Worm (Caenorhabditis elegans) whole organism, L4 larva: Measurements from ENCODE around the gene wrt-3.
A peak's percentile ranks its signal among the peaks of the same experiment; 100 is the strongest.

Source experiments
- D1046.2 ChIP-seq: fragments of 200-800 bp; sonication (Bioruptor generic); IDR thresholded peaks from 2 replicates; pipeline ENCODE4 v1.3.6; 2022; ENCODE audit warnings: missing genetic modification characterization, missing compliant biosample characterization
- F26F4.8 ChIP-seq: fragments of 200-800 bp; sonication (Bioruptor generic); conservative IDR thresholded peaks from 2 replicates; pipeline ENCODE4 v1.3.6; 2022; ENCODE audit warnings: missing genetic modification characterization, missing compliant biosample characterization
- F37D6.2 ChIP-seq: sonication (generic microtip); optimal IDR thresholded peaks from 2 replicates; lab custom pipeline; 2016; ENCODE audit warnings: mild to moderate bottlenecking, missing genetic modification characterization, missing compliant biosample characterization
- F49E8.2 ChIP-seq: sonication (generic microtip); optimal IDR thresholded peaks from 2 replicates; lab custom pipeline; 2016; ENCODE audit warnings: missing compliant biosample characterization, mild to moderate bottlenecking, missing genetic modification characterization, borderline replicate concordance
- T20F7.1 ChIP-seq: fragments of 200-800 bp; sonication (Bioruptor generic); optimal IDR thresholded peaks from 2 replicates; lab custom pipeline; 2018; ENCODE audit warnings: mild to moderate bottlenecking, missing genetic modification characterization, missing compliant biosample characterization
- Y5F2A.4 ChIP-seq: fragments of 200-800 bp; sonication (Bioruptor generic); optimal IDR thresholded peaks from 2 replicates; lab custom pipeline; 2018; ENCODE audit warnings: mild to moderate bottlenecking, missing genetic modification characterization, missing compliant biosample characterization
- Y75B8A.6 ChIP-seq: fragments of 200-800 bp; sonication (Bioruptor generic); IDR thresholded peaks from 2 replicates; pipeline ENCODE4 v1.3.6; 2022; ENCODE audit warnings: missing genetic modification reagents, missing genetic modification characterization, missing compliant biosample characterization
- aha-1 ChIP-seq: fragments of 150-350 bp; peaks from one replicate; lab custom pipeline; 2014; ENCODE audit warnings: missing biosample characterization, missing genetic modification characterization
- ama-1 ChIP-seq: fragments of 150-350 bp; optimal IDR thresholded peaks from 2 replicates; lab custom pipeline; 2014; ENCODE audit warnings: inconsistent platforms, mixed read lengths
- arid-1 ChIP-seq: fragments of 200-800 bp; sonication (Bioruptor generic); conservative IDR thresholded peaks from 2 replicates; pipeline ENCODE4 v1.3.6; 2022; ENCODE audit warnings: missing genetic modification reagents, missing genetic modification characterization, missing compliant biosample characterization
- ceh-20 ChIP-seq: fragments of 200-800 bp; sonication (Bioruptor generic); IDR thresholded peaks from 2 replicates; pipeline ENCODE4 v1.3.6; 2022; ENCODE audit warnings: missing genetic modification reagents, missing genetic modification characterization, missing compliant biosample characterization
- ceh-28 ChIP-seq: fragments of 150-350 bp; optimal IDR thresholded peaks from 2 replicates; lab custom pipeline; 2014; ENCODE audit warnings: missing biosample characterization, missing genetic modification reagents, missing genetic modification characterization
- ceh-32 ChIP-seq: sonication (generic microtip); optimal IDR thresholded peaks from 2 replicates; lab custom pipeline; 2016; ENCODE audit warnings: mild to moderate bottlenecking, missing genetic modification characterization, missing compliant biosample characterization; ENCODE audit not compliant: poor library complexity
- daf-19 ChIP-seq: fragments of 200-800 bp; sonication (Bioruptor generic); conservative IDR thresholded peaks from 2 replicates; pipeline ENCODE4 v1.3.6; 2022; ENCODE audit warnings: missing genetic modification characterization, missing compliant biosample characterization
- daf-8 ChIP-seq: fragments of 200-800 bp; sonication (Bioruptor generic); IDR thresholded peaks from 2 replicates; pipeline ENCODE4 v1.3.6; 2022; ENCODE audit warnings: missing genetic modification characterization, missing compliant biosample characterization
- dpl-1 ChIP-seq: fragments of 150-350 bp; optimal IDR thresholded peaks from 2 replicates; lab custom pipeline; 2014; ENCODE audit warnings: missing biosample characterization, missing genetic modification reagents, missing genetic modification characterization
- duxl-1 ChIP-seq: sonication (generic microtip); optimal IDR thresholded peaks from 2 replicates; lab custom pipeline; 2016; ENCODE audit warnings: mild to moderate bottlenecking, missing genetic modification characterization, moderate library complexity, missing compliant biosample characterization; ENCODE audit not compliant: poor library complexity
- dve-1 ChIP-seq: sonication (generic microtip); optimal IDR thresholded peaks from 2 replicates; lab custom pipeline; 2017; ENCODE audit warnings: antibody characterized with exemption, mild to moderate bottlenecking, missing genetic modification characterization, missing compliant biosample characterization; ENCODE audit not compliant: insufficient read depth
- egl-43 ChIP-seq: fragments of 200-800 bp; sonication (Bioruptor generic); IDR thresholded peaks from 2 replicates; pipeline ENCODE4 v1.3.6; 2022; ENCODE audit warnings: missing genetic modification reagents, missing genetic modification characterization, missing compliant biosample characterization
- gei-8 ChIP-seq: fragments of 200-800 bp; sonication (Bioruptor generic); optimal IDR thresholded peaks from 2 replicates; lab custom pipeline; 2018; ENCODE audit warnings: mild to moderate bottlenecking, missing genetic modification characterization, missing compliant biosample characterization
- hlh-11 ChIP-seq: fragments of 200-800 bp; sonication (Bioruptor generic); optimal IDR thresholded peaks from 2 replicates; lab custom pipeline; 2018; ENCODE audit warnings: mild to moderate bottlenecking, missing genetic modification characterization, missing compliant biosample characterization
- hmg-1.1 ChIP-seq: fragments of 200-800 bp; sonication (Bioruptor generic); IDR thresholded peaks from 2 replicates; pipeline ENCODE4 v1.3.6; 2022; ENCODE audit warnings: missing genetic modification reagents, missing genetic modification characterization, missing compliant biosample characterization
- lin-1 ChIP-seq: fragments of 200-800 bp; sonication (Bioruptor generic); IDR thresholded peaks from 2 replicates; pipeline ENCODE4 v1.3.6; 2022; ENCODE audit warnings: missing genetic modification reagents, missing genetic modification characterization, missing compliant biosample characterization
- lir-3 ChIP-seq: sonication (generic microtip); optimal IDR thresholded peaks from 2 replicates; lab custom pipeline; 2016; ENCODE audit warnings: mild to moderate bottlenecking, missing genetic modification characterization, missing compliant biosample characterization
- madf-9 ChIP-seq: fragments of 200-800 bp; sonication (Bioruptor generic); conservative IDR thresholded peaks from 2 replicates; pipeline ENCODE4 v1.3.6; 2022; ENCODE audit warnings: missing genetic modification reagents, missing genetic modification characterization, missing compliant biosample characterization
- mdl-1 ChIP-seq, 2 experiments: fragments of 150-350 bp in 1 of 2; sonication (generic microtip) in 1 of 2; optimal IDR thresholded peaks; 2 replicates each; lab custom pipeline; 2014 to 2017; ENCODE audit warnings: missing biosample characterization in 2 of 2, missing genetic modification characterization in 2 of 2
- mdt-29 ChIP-seq: fragments of 200-800 bp; sonication (Bioruptor generic); IDR thresholded peaks from 2 replicates; pipeline ENCODE4 v1.3.6; 2022; ENCODE audit warnings: missing genetic modification reagents, missing genetic modification characterization, missing compliant biosample characterization
- mxl-3 ChIP-seq: fragments of 200-800 bp; sonication (Bioruptor generic); optimal IDR thresholded peaks from 2 replicates; lab custom pipeline; 2018; ENCODE audit warnings: mild to moderate bottlenecking, missing genetic modification characterization, missing compliant biosample characterization
- nhr-102 ChIP-seq: sonication (generic microtip); optimal IDR thresholded peaks from 2 replicates; lab custom pipeline; 2016; ENCODE audit warnings: mild to moderate bottlenecking, missing genetic modification characterization, moderate library complexity, missing compliant biosample characterization
- nhr-11 ChIP-seq: fragments of 150-350 bp; optimal IDR thresholded peaks from 2 replicates; lab custom pipeline; 2014; ENCODE audit warnings: missing biosample characterization, missing genetic modification characterization
- nhr-237 ChIP-seq: sonication (generic microtip); optimal IDR thresholded peaks from 2 replicates; lab custom pipeline; 2017; ENCODE audit warnings: missing biosample characterization, missing genetic modification characterization
- nhr-28 ChIP-seq: fragments of 150-350 bp; optimal IDR thresholded peaks from 2 replicates; lab custom pipeline; 2014; ENCODE audit warnings: missing biosample characterization, missing genetic modification characterization
- nhr-41 ChIP-seq: fragments of 200-800 bp; sonication (Bioruptor generic); IDR thresholded peaks from 2 replicates; pipeline ENCODE4 v1.3.6; 2022; ENCODE audit warnings: missing genetic modification reagents, missing genetic modification characterization, missing compliant biosample characterization
- nhr-42 ChIP-seq: fragments of 200-800 bp; sonication (Bioruptor generic); IDR thresholded peaks from 2 replicates; pipeline ENCODE4 v1.3.6; 2022; ENCODE audit warnings: missing genetic modification characterization, missing compliant biosample characterization
- nhr-48 ChIP-seq: sonication (generic microtip); optimal IDR thresholded peaks from 2 replicates; lab custom pipeline; 2016; ENCODE audit warnings: mild to moderate bottlenecking, missing genetic modification characterization, missing compliant biosample characterization
- nhr-77 ChIP-seq: fragments of 150-350 bp; optimal IDR thresholded peaks from 2 replicates; lab custom pipeline; 2014; ENCODE audit warnings: missing biosample characterization, missing genetic modification characterization
- pha-4 ChIP-seq, 2 experiments: fragments of 150-350 bp in 1 of 2; fragments of 200-800 bp in 1 of 2; sonication (Bioruptor generic) in 1 of 2; IDR thresholded peaks in 1 of 2; optimal IDR thresholded peaks in 1 of 2; 2 replicates each; pipeline versions ENCODE4 v1.3.6 to Lab custom; 2014 to 2022; ENCODE audit warnings: missing genetic modification characterization in 2 of 2, missing genetic modification reagents in 2 of 2, missing biosample characterization in 1 of 2, missing compliant biosample characterization in 1 of 2
- php-3 ChIP-seq: fragments of 200-800 bp; sonication (Bioruptor generic); IDR thresholded peaks from 2 replicates; pipeline ENCODE4 v1.3.6; 2022; ENCODE audit warnings: missing genetic modification reagents, missing genetic modification characterization, missing compliant biosample characterization
- pqm-1 ChIP-seq: sonication (generic microtip); optimal IDR thresholded peaks from 2 replicates; lab custom pipeline; 2017; ENCODE audit warnings: missing biosample characterization, missing genetic modification characterization
- saeg-2 ChIP-seq: fragments of 200-800 bp; sonication (Bioruptor generic); IDR thresholded peaks from 2 replicates; pipeline ENCODE4 v1.3.6; 2022; ENCODE audit warnings: missing genetic modification reagents, missing genetic modification characterization, missing compliant biosample characterization
- sdz-12 ChIP-seq: fragments of 200-800 bp; sonication (Bioruptor generic); optimal IDR thresholded peaks from 2 replicates; lab custom pipeline; 2018; ENCODE audit warnings: mild to moderate bottlenecking, missing genetic modification characterization, missing compliant biosample characterization
- set-16 ChIP-seq: fragments of 200-800 bp; sonication (Bioruptor generic); IDR thresholded peaks from 2 replicates; pipeline ENCODE4 v1.3.6; 2022; ENCODE audit warnings: missing genetic modification reagents, missing genetic modification characterization, missing compliant biosample characterization
- skn-1 ChIP-seq: fragments of 150-350 bp; optimal IDR thresholded peaks from 2 replicates; lab custom pipeline; 2014; ENCODE audit warnings: missing biosample characterization, missing genetic modification characterization
- spr-1 ChIP-seq: sonication (generic microtip); optimal IDR thresholded peaks from 2 replicates; lab custom pipeline; 2016; ENCODE audit warnings: mild to moderate bottlenecking, missing genetic modification characterization, missing compliant biosample characterization
- unc-39 ChIP-seq: sonication (generic microtip); optimal IDR thresholded peaks from 2 replicates; lab custom pipeline; 2017; ENCODE audit warnings: missing biosample characterization, missing genetic modification characterization
- unc-62 ChIP-seq, 3 experiments: fragments of 150-350 bp in 1 of 3; sonication (generic microtip); optimal IDR thresholded peaks in 2 of 3; peaks in 1 of 3; 1 replicate in 1 of 3; 2 replicates in 2 of 3; lab custom pipeline; 2014 to 2017; ENCODE audit warnings: missing biosample characterization in 3 of 3, missing genetic modification characterization in 3 of 3, missing genetic modification reagents in 3 of 3, missing genotype in 1 of 3
- zfp-2 ChIP-seq: sonication (generic microtip); optimal IDR thresholded peaks from 2 replicates; lab custom pipeline; 2016; ENCODE audit warnings: mild to moderate bottlenecking, missing genetic modification characterization, missing compliant biosample characterization
- ztf-11 ChIP-seq: fragments of 150-350 bp; optimal IDR thresholded peaks from 2 replicates; lab custom pipeline; 2014; ENCODE audit warnings: missing biosample characterization, missing genetic modification characterization

The wrt-3 gene

ce11 chrIV:9477135-9477928 is at the start of gene wrt-3 (continued):
- TF ChIP-seq nhr-102: no peak
- TF ChIP-seq saeg-2: no peak; the same call in 1 of the 2 replicates
- TF ChIP-seq duxl-1 (tag; lab: Kevin White, UChicago): peak; percentile 91
- TF ChIP-seq zfp-2 (tag; lab: Kevin White, UChicago): peak; percentile 46
- peak; percentile 81 for TF ChIP-seq hmg-1.1
- TF ChIP-seq Y75B8A.6 (GFP tag; lab: Robert Waterston, UW): no peak; the same call in 1 of the 2 replicates
- peak in 1 of 2 experiments; percentile 82 for TF ChIP-seq unc-62 (GFP tag; optimal IDR thresholded peaks at IDR 0.05 in 1 of 2; lab: Kevin White, UChicago)
- TF ChIP-seq unc-62 (tag; optimal IDR thresholded peaks at IDR 0.05; lab: Kevin White, UChicago): no peak
- TF ChIP-seq lin-1 (GFP tag; lab: Robert Waterston, UW): no peak; the same call in none of the 2 replicates
- TF ChIP-seq skn-1 (tag; lab: Kevin White, UChicago): no peak
- TF ChIP-seq F37D6.2 (tag; lab: Kevin White, UChicago): no peak
- TF ChIP-seq D1046.2 (GFP tag; lab: Robert Waterston, UW): peak; percentile 92
- no peak for TF ChIP-seq ceh-28 (tag; lab: Kevin White, UChicago)
- TF ChIP-seq nhr-42: peak; percentile 86
- TF ChIP-seq egl-43 (GFP tag; lab: Robert Waterston, UW): no peak
- peak; percentile 90 for TF ChIP-seq gei-8
- TF ChIP-seq mdl-1 (tag; optimal IDR thresholded peaks at IDR 0.05; lab: Kevin White, UChicago): no peak
- TF ChIP-seq ceh-20 (GFP tag; lab: Robert Waterston, UW): no peak
- TF ChIP-seq dve-1 (tag; lab: Kevin White, UChicago): no peak
- TF ChIP-seq F49E8.2: peak; percentile 42
- TF ChIP-seq php-3 (GFP tag; lab: Robert Waterston, UW): no peak
- peak; percentile 93 for TF ChIP-seq F26F4.8
- no peak for TF ChIP-seq hlh-11 (tag; lab: Kevin White, UChicago)
- TF ChIP-seq set-16 (GFP tag; lab: Robert Waterston, UW): no peak
- no peak for TF ChIP-seq dpl-1 (GFP tag; lab: Kevin White, UChicago)
- no peak for TF ChIP-seq nhr-77 (tag; lab: Kevin White, UChicago)
- no peak for TF ChIP-seq unc-39 (tag; lab: Kevin White, UChicago)
- TF ChIP-seq daf-19 (GFP tag; lab: Robert Waterston, UW): peak; percentile 90
- TF ChIP-seq nhr-237 (tag; lab: Kevin White, UChicago): no peak
- TF ChIP-seq nhr-41 (GFP tag; lab: Robert Waterston, UW): peak; percentile 75; the same call in 1 of the 2 replicates
- TF ChIP-seq ceh-32 (tag; lab: Kevin White, UChicago): peak; percentile 1
- TF ChIP-seq lir-3 (tag; lab: Kevin White, UChicago): peak; percentile 80
- TF ChIP-seq mxl-3: peak; percentile 60
- peak; percentile 76 for TF ChIP-seq nhr-48
- peak; percentile 13 for TF ChIP-seq nhr-28 (tag; lab: Kevin White, UChicago)
- no peak for TF ChIP-seq ama-1 (lab: Kevin White, UChicago)
- TF ChIP-seq nhr-11 (tag; lab: Kevin White, UChicago): no peak
- TF ChIP-seq ztf-11 (tag; lab: Kevin White, UChicago): no peak
- peak; percentile 82 for TF ChIP-seq madf-9 (GFP tag; lab: Robert Waterston, UW)
- TF ChIP-seq mdt-29 (GFP tag; lab: Robert Waterston, UW): no peak; the same call in 1 of the 2 replicates
- no peak for TF ChIP-seq pqm-1 (tag; lab: Kevin White, UChicago)
- TF ChIP-seq T20F7.1 (GFP tag; lab: Kevin White, UChicago): peak; percentile 68
- TF ChIP-seq pha-4 (GFP tag; IDR thresholded peaks at IDR 0.05; lab: Robert Waterston, UW): peak; percentile 91
- TF ChIP-seq pha-4 (tag; optimal IDR thresholded peaks at IDR 0.05; lab: Kevin White, UChicago): no peak
- TF ChIP-seq arid-1: peak; percentile 93
- TF ChIP-seq sdz-12 (GFP tag; lab: Kevin White, UChicago): peak; percentile 93
- TF ChIP-seq spr-1 (tag; lab: Kevin White, UChicago): peak; percentile 74
- peak; percentile 89 for TF ChIP-seq Y5F2A.4 (GFP tag; lab: Kevin White, UChicago)
- no peak for TF ChIP-seq daf-8 (GFP tag; lab: Robert Waterston, UW)
- TF ChIP-seq aha-1: peak; percentile 86
